Fruit fly (Drosophila melanogaster) whole organism, embryonic: Measurements from ENCODE around the gene Cpr97Ea.

Experiments
- Abd-B ChIP-seq: fragments of 200-800 bp; sonication (Bioruptor generic); optimal IDR thresholded peaks from 2 replicates; lab custom pipeline; 2018; ENCODE audit warnings: missing biosample characterization, mild to moderate bottlenecking, missing genetic modification characterization, moderate library complexity
- Aef1 ChIP-seq: fragments of 200-800 bp; sonication (Bioruptor generic); IDR thresholded peaks from 3 replicates; pipeline ENCODE4 v1.3.6; 2022; ENCODE audit warnings: missing biosample characterization, missing genetic modification characterization
- Antp ChIP-seq: fragments of 200-800 bp; sonication (Bioruptor generic); optimal IDR thresholded peaks from 3 replicates; lab custom pipeline; 2016; ENCODE audit warnings: missing biosample characterization, missing genetic modification characterization
- B-H2 ChIP-seq: fragments of 200-800 bp; sonication (Bioruptor generic); optimal IDR thresholded peaks from 2 replicates; lab custom pipeline; 2018; ENCODE audit warnings: missing biosample characterization, mild to moderate bottlenecking, missing genetic modification characterization
- Bdp1 ChIP-seq: fragments of 200-800 bp; sonication (Bioruptor generic); optimal IDR thresholded peaks from 3 replicates; lab custom pipeline; 2016; ENCODE audit warnings: missing biosample characterization, missing genetic modification characterization
- BtbVII ChIP-seq: fragments of 200-800 bp; sonication (Bioruptor generic); optimal IDR thresholded peaks from 3 replicates; lab custom pipeline; 2017; ENCODE audit warnings: missing biosample characterization, mild to moderate bottlenecking, missing genetic modification characterization
- Bteb2 ChIP-seq: fragments of 200-800 bp; sonication (Bioruptor generic); optimal IDR thresholded peaks from 2 replicates; lab custom pipeline; 2016; ENCODE audit warnings: missing biosample characterization, missing genetic modification characterization
- CG10431 ChIP-seq: fragments of 200-800 bp; sonication (Bioruptor generic); optimal IDR thresholded peaks from 3 replicates; lab custom pipeline; 2018; ENCODE audit warnings: missing biosample characterization, mild to moderate bottlenecking, missing genetic modification characterization
- CG10959 ChIP-seq: fragments of 200-800 bp; sonication (Bioruptor generic); IDR thresholded peaks from 2 replicates; pipeline ENCODE4 v1.3.6; 2022; ENCODE audit warnings: missing biosample characterization, missing genetic modification characterization
- CG12391 ChIP-seq: fragments of 200-800 bp; sonication (Bioruptor generic); optimal IDR thresholded peaks from 3 replicates; lab custom pipeline; 2018; ENCODE audit warnings: missing biosample characterization, mild to moderate bottlenecking, missing genetic modification characterization, moderate library complexity
- CG14014 ChIP-seq: fragments of 200-800 bp; sonication (Bioruptor generic); IDR thresholded peaks from 2 replicates; pipeline ENCODE4 v1.3.6; 2022; ENCODE audit warnings: missing biosample characterization, missing genetic modification characterization
- CG14860 ChIP-seq: fragments of 200-800 bp; sonication (Bioruptor generic); IDR thresholded peaks from 3 replicates; pipeline ENCODE4 v1.3.6; 2022; ENCODE audit warnings: missing biosample characterization, missing genetic modification characterization; ENCODE audit not compliant: partially characterized antibody
- CG17829 ChIP-seq: fragments of 200-800 bp; optimal IDR thresholded peaks from 2 replicates; lab custom pipeline; 2019; ENCODE audit warnings: missing biosample characterization, mild to moderate bottlenecking, missing genetic modification characterization, moderate library complexity
- CG32532 ChIP-seq: fragments of 200-800 bp; sonication (Bioruptor generic); IDR thresholded peaks from 2 replicates; pipeline ENCODE4 v1.3.6; 2022; ENCODE audit warnings: missing biosample characterization, missing genetic modification characterization
- CG4730 ChIP-seq: fragments of 200-800 bp; sonication (Bioruptor generic); IDR thresholded peaks from 2 replicates; pipeline ENCODE4 v1.3.6; 2022; ENCODE audit warnings: missing biosample characterization, missing genetic modification characterization
- CG6689 ChIP-seq: fragments of 200-800 bp; sonication (Bioruptor generic); IDR thresholded peaks from 2 replicates; pipeline ENCODE4 v1.3.6; 2022; ENCODE audit warnings: missing biosample characterization, missing genetic modification characterization
- CG9215 ChIP-seq: fragments of 200-800 bp; sonication (Bioruptor generic); IDR thresholded peaks from 2 replicates; pipeline ENCODE4 v1.3.6; 2022; ENCODE audit warnings: missing biosample characterization, missing genetic modification characterization
- CG9797 ChIP-seq: fragments of 200-800 bp; sonication (Bioruptor generic); optimal IDR thresholded peaks from 3 replicates; lab custom pipeline; 2018; ENCODE audit warnings: missing biosample characterization, mild to moderate bottlenecking, missing genetic modification characterization
- CkIIα-i1 ChIP-seq: fragments of 200-800 bp; sonication (Bioruptor generic); IDR thresholded peaks from 2 replicates; pipeline ENCODE4 v1.3.6; 2022; ENCODE audit warnings: missing biosample characterization, missing genetic modification characterization
- D19A ChIP-seq: fragments of 200-800 bp; optimal IDR thresholded peaks from 3 replicates; lab custom pipeline; 2019; ENCODE audit warnings: missing biosample characterization, mild to moderate bottlenecking, missing genetic modification characterization, moderate library complexity
- Dad ChIP-seq: fragments of 200-800 bp; sonication (Bioruptor generic); optimal IDR thresholded peaks from 3 replicates; lab custom pipeline; 2016; ENCODE audit warnings: missing biosample characterization, missing genetic modification characterization
- Elba2 ChIP-seq: fragments of 200-800 bp; sonication (Bioruptor generic); optimal IDR thresholded peaks from 3 replicates; lab custom pipeline; 2016; ENCODE audit warnings: missing biosample characterization, missing genetic modification characterization
- Hsf ChIP-seq: fragments of 200-800 bp; sonication (Bioruptor generic); optimal IDR thresholded peaks from 3 replicates; lab custom pipeline; 2016; ENCODE audit warnings: missing biosample characterization, missing genetic modification characterization
- Jarid2 ChIP-seq: fragments of 200-800 bp; sonication (Bioruptor generic); optimal IDR thresholded peaks from 3 replicates; lab custom pipeline; 2017; ENCODE audit warnings: mild to moderate bottlenecking, missing biosample characterization, missing genetic modification reagents, missing genetic modification characterization
- Lhr ChIP-seq: fragments of 200-800 bp; sonication (Bioruptor generic); optimal IDR thresholded peaks from 3 replicates; lab custom pipeline; 2017; ENCODE audit warnings: mild to moderate bottlenecking, missing biosample characterization, missing genetic modification reagents, missing genetic modification characterization
- Mes4 ChIP-seq: fragments of 200-800 bp; sonication (Bioruptor generic); optimal IDR thresholded peaks from 2 replicates; lab custom pipeline; 2016; ENCODE audit warnings: missing biosample characterization, missing genetic modification characterization
- Nf-YA ChIP-seq: fragments of 200-800 bp; sonication (Bioruptor generic); IDR thresholded peaks from 2 replicates; pipeline ENCODE4 v1.3.6; 2022; ENCODE audit warnings: missing biosample characterization, missing genetic modification characterization
- NfI ChIP-seq: fragments of 200-800 bp; sonication (Bioruptor generic); optimal IDR thresholded peaks from 3 replicates; lab custom pipeline; 2018; ENCODE audit warnings: missing biosample characterization, mild to moderate bottlenecking, missing genetic modification characterization, moderate library complexity
- ato ChIP-seq: fragments of 200-800 bp; sonication (Bioruptor generic); IDR thresholded peaks from 2 replicates; pipeline ENCODE4 v1.3.6; 2022; ENCODE audit warnings: missing biosample characterization, missing genetic modification characterization; ENCODE audit not compliant: partially characterized antibody
- az2 ChIP-seq: fragments of 200-800 bp; sonication (Bioruptor generic); optimal IDR thresholded peaks from 3 replicates; lab custom pipeline; 2016; ENCODE audit warnings: missing biosample characterization, missing genetic modification characterization
- bigmax ChIP-seq: fragments of 200-800 bp; sonication (Bioruptor generic); optimal IDR thresholded peaks from 2 replicates; lab custom pipeline; 2018; ENCODE audit warnings: missing biosample characterization, mild to moderate bottlenecking, missing genetic modification characterization
- br ChIP-seq: fragments of >200 bp; optimal IDR thresholded peaks from 2 replicates; lab custom pipeline; 2017
- chm ChIP-seq: fragments of 200-800 bp; sonication (Bioruptor generic); IDR thresholded peaks from 2 replicates; pipeline ENCODE4 v1.3.6; 2022; ENCODE audit warnings: missing biosample characterization, missing genetic modification characterization
- crol ChIP-seq: fragments of 200-800 bp; sonication (Bioruptor generic); IDR thresholded peaks from 2 replicates; pipeline ENCODE4 v1.3.6; 2022; ENCODE audit warnings: missing biosample characterization, missing genetic modification characterization
- fru ChIP-seq: fragments of >200 bp; optimal IDR thresholded peaks from 2 replicates; lab custom pipeline; 2017
- h ChIP-seq: fragments of >200 bp; optimal IDR thresholded peaks from 2 replicates; lab custom pipeline; 2017
- nerfin-1 ChIP-seq: fragments of 200-800 bp; sonication (Bioruptor generic); optimal IDR thresholded peaks from 3 replicates; lab custom pipeline; 2019; ENCODE audit warnings: missing biosample characterization, mild to moderate bottlenecking, missing genetic modification characterization, moderate library complexity
- pan ChIP-seq, 4 experiments: fragments of >200 bp in 3 of 4; fragments of 200-800 bp in 1 of 4; sonication (Bioruptor generic) in 1 of 4; optimal IDR thresholded peaks in 3 of 4; IDR thresholded peaks in 1 of 4; 2 replicates each; pipeline versions ENCODE4 v1.3.6 to Lab custom; 2017 to 2022; ENCODE audit warnings: missing biosample characterization in 2 of 4, missing genetic modification characterization in 2 of 4, mixed read lengths in 1 of 4
- pfk ChIP-seq: fragments of 200-800 bp; sonication (Bioruptor generic); optimal IDR thresholded peaks from 2 replicates; lab custom pipeline; 2018; ENCODE audit warnings: missing biosample characterization, mild to moderate bottlenecking, missing genetic modification characterization, moderate library complexity
- pho ChIP-seq: fragments of 200-800 bp; sonication (Bioruptor generic); optimal IDR thresholded peaks from 2 replicates; lab custom pipeline; 2016; ENCODE audit warnings: missing biosample characterization, missing genetic modification characterization
- slou ChIP-seq: fragments of 200-800 bp; sonication (Bioruptor generic); optimal IDR thresholded peaks from 3 replicates; lab custom pipeline; 2016; ENCODE audit warnings: missing biosample characterization, missing genetic modification characterization
- slp2 ChIP-seq: fragments of 200-800 bp; sonication (Bioruptor generic); optimal IDR thresholded peaks from 2 replicates; lab custom pipeline; 2016; ENCODE audit warnings: missing biosample characterization, missing genetic modification characterization
- sqz ChIP-seq: fragments of 200-800 bp; sonication (Bioruptor generic); optimal IDR thresholded peaks from 3 replicates; lab custom pipeline; 2018; ENCODE audit warnings: missing biosample characterization, mild to moderate bottlenecking, missing genetic modification characterization
- trem ChIP-seq: fragments of 200-800 bp; optimal IDR thresholded peaks from 3 replicates; lab custom pipeline; 2019; ENCODE audit warnings: missing biosample characterization, mild to moderate bottlenecking, missing genetic modification characterization, moderate library complexity
- trh ChIP-seq: fragments of 200-800 bp; sonication (Bioruptor generic); optimal IDR thresholded peaks from 2 replicates; lab custom pipeline; 2016; ENCODE audit warnings: missing biosample characterization, missing genetic modification characterization
- unpg ChIP-seq: fragments of 200-800 bp; sonication (Bioruptor generic); optimal IDR thresholded peaks from 3 replicates; lab custom pipeline; 2018; ENCODE audit warnings: missing biosample characterization, mild to moderate bottlenecking, missing genetic modification characterization, moderate library complexity
- usp ChIP-seq: fragments of >200 bp; optimal IDR thresholded peaks from 2 replicates; lab custom pipeline; 2017; ENCODE audit warnings: missing biosample characterization, missing genetic modification characterization
- vfl ChIP-seq: fragments of 200-800 bp; sonication (Bioruptor generic); optimal IDR thresholded peaks from 2 replicates; lab custom pipeline; 2016; ENCODE audit warnings: missing biosample characterization, missing genetic modification characterization
- vnd ChIP-seq: fragments of 200-800 bp; sonication (Bioruptor generic); IDR thresholded peaks from 3 replicates; pipeline ENCODE4 v1.3.6; 2022; ENCODE audit warnings: missing biosample characterization, missing genetic modification characterization; ENCODE audit not compliant: partially characterized antibody
- vvl ChIP-seq: fragments of 200-800 bp; sonication (Bioruptor generic); IDR thresholded peaks from 2 replicates; pipeline ENCODE4 v1.3.6; 2022; ENCODE audit warnings: missing biosample characterization, missing genetic modification characterization

Cpr97Ea gene

dm6 chr3R:27111784-27112602 lies 24.4 kb upstream of the Cpr97Ea start, which contains the start of the genes gb and CG5815 (continued):
- TF ChIP-seq B-H2 (peak; percentile 90), Bteb2 (peak; percentile 78), pfk (peak; percentile 17), vfl (GFP tag; lab: Kevin White, UChicago) (peak; percentile 91), unpg (GFP tag; lab: Kevin White, UChicago) (peak; percentile 89), vnd (peak; percentile 96), Bdp1 (GFP tag; lab: Kevin White, UChicago) (peak; percentile 77), NfI (peak; percentile 92), CG14860 (peak; percentile 97), Aef1 (GFP tag; lab: Robert Waterston, UW) (peak; percentile 91), slou (GFP tag; lab: Kevin White, UChicago) (peak; percentile 78), Mes4 (GFP tag; lab: Kevin White, UChicago) (peak; percentile 48), h (no peak), trem (tag; lab: Kevin White, UChicago) (peak; percentile 87), pan (optimal IDR thresholded peaks at IDR 0.05; lab: Kevin White, UChicago) (no peak), pan (GFP tag; optimal IDR thresholded peaks at IDR 0.05 in 1 of 2, IDR thresholded peaks at IDR 0.05 in 1 of 2) (peak in 1 of 2 experiments; percentile 90), CG9797 (GFP tag; lab: Kevin White, UChicago) (peak; percentile 83), CG14014 (GFP tag; lab: Robert Waterston, UW) (peak; percentile 93), Nf-YA (peak; percentile 70), Dad (GFP tag; lab: Kevin White, UChicago) (peak; percentile 82), br (no peak), Elba2 (GFP tag; lab: Kevin White, UChicago) (peak; percentile 66), bigmax (GFP tag; lab: Kevin White, UChicago) (no peak), pho (GFP tag; lab: Kevin White, UChicago) (peak; percentile 85), fru (lab: Kevin White, UChicago) (no peak), CG6689 (GFP tag; lab: Robert Waterston, UW) (peak; percentile 86), Hsf (GFP tag; lab: Kevin White, UChicago) (peak; percentile 91), Antp (peak; percentile 51), ato (GFP tag; lab: Robert Waterston, UW) (peak; percentile 86), CG10959 (GFP tag; lab: Robert Waterston, UW) (peak; percentile 79), az2 (peak; percentile 92), trh (GFP tag; lab: Kevin White, UChicago) (peak; percentile 78), chm (GFP tag; lab: Robert Waterston, UW) (peak; percentile 86), vvl (GFP tag; lab: Robert Waterston, UW) (peak; percentile 93), Lhr (GFP tag; lab: Kevin White, UChicago) (peak; percentile 95), CG10431 (GFP tag; lab: Kevin White, UChicago) (peak; percentile 57), Jarid2 (peak; percentile 70), sqz (GFP tag; lab: Kevin White, UChicago) (no peak), CG9215 (GFP tag; lab: Robert Waterston, UW) (peak; percentile 89), CkIIα-i1 (GFP tag; lab: Robert Waterston, UW) (no peak), nerfin-1 (tag; lab: Kevin White, UChicago) (peak; percentile 79), D19A (tag; lab: Kevin White, UChicago) (peak; percentile 79), CG12391 (peak; percentile 94), Abd-B (GFP tag; lab: Kevin White, UChicago) (peak; percentile 90), slp2 (peak; percentile 55), CG4730 (GFP tag; lab: Robert Waterston, UW) (peak; percentile 82), crol (no peak), BtbVII (GFP tag; lab: Kevin White, UChicago) (peak; percentile 83), usp (GFP tag; lab: Kevin White, UChicago) (no peak), CG17829 (tag; lab: Kevin White, UChicago) (peak; percentile 91), CG32532 (GFP tag; lab: Robert Waterston, UW) (peak; percentile 96)
